Fruit fly (Drosophila melanogaster) whole organism, prepupa: ENCODE results near the gene CapaR.

ENCODE experiments used
- Blimp-1 ChIP-seq: fragments of 200-800 bp; sonication (Bioruptor generic); optimal IDR thresholded peaks from 3 replicates; lab custom pipeline; 2017; ENCODE audit warnings: missing biosample characterization, missing genetic modification characterization, mild to moderate bottlenecking, moderate library complexity, missing genetic modification reagents
- CG11902 ChIP-seq: fragments of 200-800 bp; sonication (Bioruptor generic); optimal IDR thresholded peaks from 3 replicates; lab custom pipeline; 2016; ENCODE audit warnings: missing biosample characterization, missing genetic modification characterization
- CG1621 ChIP-seq: fragments of 200-800 bp; sonication (Bioruptor generic); optimal IDR thresholded peaks from 3 replicates; lab custom pipeline; 2018; ENCODE audit warnings: missing biosample characterization, mild to moderate bottlenecking, missing genetic modification characterization
- CG7368 ChIP-seq: fragments of 200-800 bp; sonication (Bioruptor generic); optimal IDR thresholded peaks from 3 replicates; lab custom pipeline; 2016; ENCODE audit warnings: missing biosample characterization, missing genetic modification characterization
- CG8632 ChIP-seq: fragments of 200-800 bp; sonication (Bioruptor generic); optimal IDR thresholded peaks from 3 replicates; lab custom pipeline; 2016; ENCODE audit warnings: missing biosample characterization, missing genetic modification characterization
- Hr4 ChIP-seq: fragments of 200-800 bp; sonication (Bioruptor generic); optimal IDR thresholded peaks from 3 replicates; lab custom pipeline; 2016; ENCODE audit warnings: missing biosample characterization, missing genetic modification characterization
- OdsH ChIP-seq: fragments of 200-800 bp; sonication (Bioruptor generic); optimal IDR thresholded peaks from 3 replicates; lab custom pipeline; 2016; ENCODE audit warnings: missing biosample characterization, missing genetic modification characterization
- Sox14 ChIP-seq: fragments of 200-800 bp; sonication (Bioruptor generic); optimal IDR thresholded peaks from 3 replicates; lab custom pipeline; 2016; ENCODE audit warnings: missing biosample characterization, missing genetic modification characterization
- net ChIP-seq: fragments of 200-800 bp; sonication (Bioruptor generic); optimal IDR thresholded peaks from 3 replicates; lab custom pipeline; 2016; ENCODE audit warnings: missing biosample characterization, missing genetic modification characterization
- salr ChIP-seq, 2 experiments: fragments of 200-800 bp; sonication (Bioruptor generic); optimal IDR thresholded peaks; 3 replicates each; lab custom pipeline; 2016 to 2018; ENCODE audit warnings: missing biosample characterization in 2 of 2, missing genetic modification characterization in 2 of 2, mild to moderate bottlenecking in 1 of 2

- no peak for TF ChIP-seq CG1621
- TF ChIP-seq OdsH (GFP tag; lab: Kevin White, UChicago), result no peak
- no peak for TF ChIP-seq CG7368 (GFP tag; lab: Kevin White, UChicago)
- no peak for TF ChIP-seq Hr4 (GFP tag; lab: Kevin White, UChicago)
- TF ChIP-seq salr (GFP tag; optimal IDR thresholded peaks at IDR 0.05; lab: Kevin White, UChicago), result no peak
- TF ChIP-seq Sox14 (GFP tag; lab: Kevin White, UChicago), result no peak
- no peak for TF ChIP-seq Blimp-1 (GFP tag; lab: Kevin White, UChicago)
- TF ChIP-seq CG8632, result no peak
- TF ChIP-seq net (GFP tag; lab: Kevin White, UChicago), result no peak
- no peak for TF ChIP-seq CG11902 (GFP tag; lab: Kevin White, UChicago)
Measured at dm6 chr3L:21529108-21529507, 32.9 kb downstream of the CapaR start, which contains the start of gene Arv1.
